Fruit fly (Drosophila melanogaster) whole organism, embryonic: ENCODE data around the gene CG9452.

Source experiments
- CG15601 ChIP-seq: fragments of 200-800 bp; sonication (Bioruptor generic); optimal IDR thresholded peaks from 3 replicates; lab custom pipeline; 2019; ENCODE audit warnings: missing biosample characterization, mild to moderate bottlenecking, missing genetic modification characterization, moderate library complexity
- CG17385 ChIP-seq: fragments of 200-800 bp; sonication (Bioruptor generic); optimal IDR thresholded peaks from 3 replicates; lab custom pipeline; 2018; ENCODE audit warnings: missing biosample characterization, mild to moderate bottlenecking, missing genetic modification characterization
- Taf1 ChIP-seq: fragments of 200-800 bp; sonication (Bioruptor generic); IDR thresholded peaks from 2 replicates; pipeline ENCODE4 v1.3.6; 2022; ENCODE audit warnings: missing biosample characterization, missing genetic modification characterization
- insv ChIP-seq, 2 experiments: fragments of 200-800 bp; sonication (Bioruptor generic); optimal IDR thresholded peaks; 3 replicates each; lab custom pipeline; 2016 to 2018; ENCODE audit warnings: missing biosample characterization in 2 of 2, missing genetic modification characterization in 2 of 2
- nerfin-2 ChIP-seq: fragments of 200-800 bp; sonication (Bioruptor generic); IDR thresholded peaks from 2 replicates; pipeline ENCODE4 v1.3.6; 2022; ENCODE audit warnings: missing biosample characterization, missing genetic modification characterization; ENCODE audit not compliant: partially characterized antibody
- pnt ChIP-seq: fragments of 200-800 bp; sonication (Bioruptor generic); optimal IDR thresholded peaks from 3 replicates; lab custom pipeline; 2016; ENCODE audit warnings: missing biosample characterization, missing genetic modification characterization

dm6 chr3L:19483007-19483406 lies 20.7 kb downstream of the CG9452 start:
- TF ChIP-seq CG15601 (tag; lab: Kevin White, UChicago) (no peak), CG17385 (GFP tag; lab: Kevin White, UChicago) (no peak), pnt (GFP tag; lab: Kevin White, UChicago) (no peak), Taf1 (GFP tag; lab: Robert Waterston, UW) (no peak), nerfin-2 (GFP tag; lab: Robert Waterston, UW) (no peak), insv (GFP tag; optimal IDR thresholded peaks at IDR 0.05; lab: Kevin White, UChicago) (no peak)
